Worm (Caenorhabditis elegans) whole organism, L4 larva: Measurements from ENCODE around the gene srh-212.

Experiments
- Y5F2A.4 ChIP-seq: fragments of 200-800 bp; sonication (Bioruptor generic); optimal IDR thresholded peaks from 2 replicates; lab custom pipeline; 2018; ENCODE audit warnings: mild to moderate bottlenecking, missing genetic modification characterization, missing compliant biosample characterization
- ama-1 ChIP-seq: fragments of 150-350 bp; optimal IDR thresholded peaks from 2 replicates; lab custom pipeline; 2014; ENCODE audit warnings: inconsistent platforms, mixed read lengths
- ces-1 ChIP-seq: fragments of 150-350 bp; sonication (generic microtip); optimal IDR thresholded peaks from 4 replicates; lab custom pipeline; 2014; ENCODE audit warnings: missing biosample characterization, missing genetic modification reagents, missing genetic modification characterization
- dve-1 ChIP-seq: sonication (generic microtip); optimal IDR thresholded peaks from 2 replicates; lab custom pipeline; 2017; ENCODE audit warnings: antibody characterized with exemption, mild to moderate bottlenecking, missing genetic modification characterization, missing compliant biosample characterization; ENCODE audit not compliant: insufficient read depth
- egl-43 ChIP-seq: fragments of 200-800 bp; sonication (Bioruptor generic); IDR thresholded peaks from 2 replicates; pipeline ENCODE4 v1.3.6; 2022; ENCODE audit warnings: missing genetic modification reagents, missing genetic modification characterization, missing compliant biosample characterization
- gei-8 ChIP-seq: fragments of 200-800 bp; sonication (Bioruptor generic); optimal IDR thresholded peaks from 2 replicates; lab custom pipeline; 2018; ENCODE audit warnings: mild to moderate bottlenecking, missing genetic modification characterization, missing compliant biosample characterization
- mxl-3 ChIP-seq: fragments of 200-800 bp; sonication (Bioruptor generic); optimal IDR thresholded peaks from 2 replicates; lab custom pipeline; 2018; ENCODE audit warnings: mild to moderate bottlenecking, missing genetic modification characterization, missing compliant biosample characterization
- nhr-77 ChIP-seq: fragments of 150-350 bp; optimal IDR thresholded peaks from 2 replicates; lab custom pipeline; 2014; ENCODE audit warnings: missing biosample characterization, missing genetic modification characterization
- pqm-1 ChIP-seq: sonication (generic microtip); optimal IDR thresholded peaks from 2 replicates; lab custom pipeline; 2017; ENCODE audit warnings: missing biosample characterization, missing genetic modification characterization
- set-16 ChIP-seq: fragments of 200-800 bp; sonication (Bioruptor generic); IDR thresholded peaks from 2 replicates; pipeline ENCODE4 v1.3.6; 2022; ENCODE audit warnings: missing genetic modification reagents, missing genetic modification characterization, missing compliant biosample characterization
- unc-130 ChIP-seq: sonication (generic microtip); optimal IDR thresholded peaks from 2 replicates; lab custom pipeline; 2016; ENCODE audit warnings: missing genetic modification reagents, missing genetic modification characterization, missing compliant biosample characterization
- unc-62 ChIP-seq, 3 experiments: fragments of 150-350 bp in 1 of 3; sonication (generic microtip); optimal IDR thresholded peaks in 2 of 3; peaks in 1 of 3; 1 replicate in 1 of 3; 2 replicates in 2 of 3; lab custom pipeline; 2014 to 2017; ENCODE audit warnings: missing biosample characterization in 3 of 3, missing genetic modification characterization in 3 of 3, missing genetic modification reagents in 3 of 3, missing genotype in 1 of 3

DNA sequence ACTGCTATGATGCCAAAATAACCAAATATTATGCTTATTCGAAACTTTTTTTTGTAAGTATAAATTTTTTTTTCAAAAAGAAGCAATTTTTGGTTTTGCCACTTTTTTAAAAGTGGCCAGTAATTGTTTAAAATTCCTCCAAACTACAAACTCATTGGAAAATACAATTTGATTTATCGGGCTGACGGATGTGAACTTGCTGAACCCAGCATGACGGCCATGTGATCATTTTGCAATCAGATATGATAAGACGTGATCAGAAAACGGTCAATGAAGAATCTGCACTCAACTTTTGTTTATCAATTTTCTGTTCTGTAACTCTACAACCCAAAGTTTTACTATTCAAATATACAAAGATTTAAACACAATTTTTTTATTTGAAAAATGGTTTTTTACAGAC is 9.4 kb upstream of the srh-212 start:
- TF ChIP-seq gei-8 (no peak), mxl-3 (GFP tag; lab: Kevin White, UChicago) (no peak), ama-1 (lab: Kevin White, UChicago) (no peak), ces-1 (GFP tag; lab: Kevin White, UChicago) (no peak), egl-43 (no peak), unc-130 (GFP tag; lab: Kevin White, UChicago) (no peak), set-16 (GFP tag; lab: Robert Waterston, UW) (no peak), unc-62 (GFP tag; optimal IDR thresholded peaks at IDR 0.05 in 1 of 2; lab: Kevin White, UChicago) (no peak), unc-62 (tag; optimal IDR thresholded peaks at IDR 0.05; lab: Kevin White, UChicago) (no peak), nhr-77 (no peak), Y5F2A.4 (GFP tag; lab: Kevin White, UChicago) (no peak), pqm-1 (tag; lab: Kevin White, UChicago) (no peak), dve-1 (tag; lab: Kevin White, UChicago) (no peak)
